Worm (Caenorhabditis elegans): ENCODE results near the gene glrx-21.

DNA sequence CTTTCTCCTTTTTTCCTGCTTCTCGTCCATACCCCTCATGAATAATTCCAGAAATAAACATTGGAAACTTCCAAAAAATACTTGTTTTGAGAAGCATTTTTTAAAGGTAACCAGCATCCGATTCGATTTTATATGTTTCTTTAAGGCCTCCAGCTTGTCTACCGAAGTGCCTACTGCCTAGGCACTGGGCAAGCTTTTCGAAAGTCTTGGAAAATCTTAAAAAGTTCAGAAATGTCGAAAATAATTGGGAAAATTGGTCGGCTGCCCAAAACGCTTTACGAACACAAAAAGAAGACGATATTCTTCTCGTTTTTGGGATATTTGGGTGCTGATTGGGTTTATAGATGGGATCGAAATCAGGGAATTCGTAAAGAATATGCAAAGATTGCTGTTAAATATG is 24.3 kb downstream of the glrx-21 start, which contains the start of gene F52C9.3:
- TF ChIP-seq nhr-77 (tag; optimal IDR thresholded peaks at IDR 0.05) = no peak
- TF ChIP-seq snpc-4 (tag; optimal IDR thresholded peaks at IDR 0.05) = no peak
- no peak for TF ChIP-seq ama-1 (optimal IDR thresholded peaks at IDR 0.05)
- TF ChIP-seq nhr-25 (tag; optimal IDR thresholded peaks at IDR 0.05) = no peak
- no peak for TF ChIP-seq dmd-4 (tag; optimal IDR thresholded peaks at IDR 0.05)
- TF ChIP-seq nhr-11 (tag; optimal IDR thresholded peaks at IDR 0.05) = no peak
- TF ChIP-seq egl-27 (tag; optimal IDR thresholded peaks at IDR 0.05) = no peak
- TF ChIP-seq elt-3 (tag; optimal IDR thresholded peaks at IDR 0.05) = no peak
- no peak for TF ChIP-seq lin-11 (tag; optimal IDR thresholded peaks at IDR 0.05)
- TF ChIP-seq ZK546.5 (tag; optimal IDR thresholded peaks at IDR 0.05) = no peak
- no peak for TF ChIP-seq zag-1 (tag; optimal IDR thresholded peaks at IDR 0.05)
- no peak for TF ChIP-seq peb-1 (tag; optimal IDR thresholded peaks at IDR 0.05)
